Worm (Caenorhabditis elegans): ENCODE data around the gene ilys-3.

Gene ilys-3

DNA sequence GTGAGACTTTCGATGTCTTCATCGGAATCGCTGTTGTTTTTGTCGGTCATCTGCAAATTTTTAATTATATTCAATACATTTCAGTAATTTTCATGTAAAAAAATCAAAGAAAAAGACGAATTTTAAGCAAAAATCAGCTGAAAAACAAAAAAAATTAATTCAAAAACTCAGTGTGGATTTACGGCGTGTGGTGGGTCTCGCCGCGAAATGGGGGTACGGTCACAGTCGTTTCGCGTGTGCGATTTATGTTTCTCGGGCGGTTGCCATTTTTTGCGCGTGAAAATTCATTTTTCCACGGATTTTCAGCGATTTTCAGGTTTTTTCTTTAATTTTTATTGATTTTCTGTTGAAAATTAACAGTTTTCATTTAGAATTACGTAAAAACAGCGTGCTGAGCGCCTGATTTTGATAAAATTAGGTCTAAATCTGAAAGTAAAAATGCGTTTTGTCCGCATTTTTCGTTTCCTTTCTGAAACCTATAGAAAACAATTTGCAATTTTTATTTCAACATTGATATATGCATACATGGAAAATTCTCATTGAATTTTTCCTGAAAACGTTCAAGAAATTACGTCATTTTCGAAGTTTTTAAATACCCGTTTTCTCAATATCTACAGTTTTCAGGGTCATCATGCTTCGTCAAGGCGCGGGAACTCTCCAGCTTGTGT is 31.0 kb downstream of the ilys-3 start, which contains the start of the genes ccdc-12 and Y69A2AR.18 (continued):
- TF ChIP-seq aptf-2 (GFP tag; conservative IDR thresholded peaks at IDR 0.05) (no peak), B0019.2 (GFP tag; conservative IDR thresholded peaks at IDR 0.05) (no peak), lin-54 (GFP tag; optimal IDR thresholded peaks at IDR 0.05) (peak; percentile 33), F23B12.7 (tag; optimal IDR thresholded peaks at IDR 0.05; ENCODE audit: insufficient read depth) (no peak), zfh-2 (GFP tag; conservative IDR thresholded peaks at IDR 0.05) (no peak), Y95B8A.8 (GFP tag; IDR thresholded peaks at IDR 0.05) (no peak), unc-130 (GFP tag; optimal IDR thresholded peaks at IDR 0.05) (no peak), rpc-1 (optimal IDR thresholded peaks at IDR 0.05) (no peak), rpc-1 (tag; optimal IDR thresholded peaks at IDR 0.05) (no peak), madf-8 (GFP tag; conservative IDR thresholded peaks at IDR 0.05) (no peak), let-607 (tag; optimal IDR thresholded peaks at IDR 0.05) (no peak), chd-7 (tag; optimal IDR thresholded peaks at IDR 0.05) (no peak), F57C9.4 (tag; optimal IDR thresholded peaks at IDR 0.05) (no peak), F52B5.7 (tag; optimal IDR thresholded peaks at IDR 0.05) (no peak), hmg-1.2 (GFP tag; IDR thresholded peaks at IDR 0.05) (peak; percentile 56; the same call in 1 of the 2 replicates), zim-3 (tag; optimal IDR thresholded peaks at IDR 0.05) (no peak), egl-18 (GFP tag; IDR thresholded peaks at IDR 0.05) (no peak), snpc-1.3 (tag; optimal IDR thresholded peaks at IDR 0.05; ENCODE audit: insufficient read depth) (peak; percentile 70), Y53F4B.3 (GFP tag; IDR thresholded peaks at IDR 0.05) (no peak), nhr-179 (tag; optimal IDR thresholded peaks at IDR 0.05) (no peak), ceh-91 (GFP tag; IDR thresholded peaks at IDR 0.05) (peak; percentile 43; the same call in 1 of the 2 replicates), tlf-1 (GFP tag; optimal IDR thresholded peaks at IDR 0.05) (no peak), tbx-9 (tag; optimal IDR thresholded peaks at IDR 0.05; ENCODE audit: borderline replicate concordance) (no peak), attf-3 (GFP tag; conservative IDR thresholded peaks at IDR 0.05) (no peak; the same call in 1 of the 2 replicates), hlh-26 (GFP tag; conservative IDR thresholded peaks at IDR 0.05) (no peak), snpc-4 (GFP tag; optimal IDR thresholded peaks at IDR 0.05) (no peak), snpc-4 (tag; optimal IDR thresholded peaks at IDR 0.05) (peak in 2 of 4 experiments; percentile 25 to 70), gei-17 (GFP tag; optimal IDR thresholded peaks at IDR 0.05) (no peak), F10E7.11 (tag; optimal IDR thresholded peaks at IDR 0.05) (no peak), sdz-38 (tag; optimal IDR thresholded peaks at IDR 0.05) (no peak), D2030.7 (GFP tag; IDR thresholded peaks at IDR 0.05) (0 out of 2 replicates have a peak, but pooled peaks have one; percentile 39), bed-2 (GFP tag; IDR thresholded peaks at IDR 0.05) (no peak), lin-40 (tag; optimal IDR thresholded peaks at IDR 0.05) (peak; percentile 25), egrh-3 (GFP tag; IDR thresholded peaks at IDR 0.05) (no peak), cebp-1 (GFP tag; IDR thresholded peaks at IDR 0.05) (no peak), cebp-1 (tag; optimal IDR thresholded peaks at IDR 0.05) (peak; percentile 60), cebp-2 (GFP tag; IDR thresholded peaks at IDR 0.05) (no peak), hlh-12 (tag; optimal IDR thresholded peaks at IDR 0.05) (no peak), him-1 (tag; optimal IDR thresholded peaks at IDR 0.05) (no peak), Y67H2A.10 (GFP tag; conservative IDR thresholded peaks at IDR 0.05) (no peak), madf-10 (tag; optimal IDR thresholded peaks at IDR 0.05) (no peak), lin-35 (GFP tag; optimal IDR thresholded peaks at IDR 0.05) (peak in 1 of 3 experiments; percentile 71), ekl-4 (GFP tag; IDR thresholded peaks at IDR 0.05) (no peak), hmg-20 (GFP tag; IDR thresholded peaks at IDR 0.05) (no peak), attf-5 (GFP tag; optimal IDR thresholded peaks at IDR 0.05) (peak; percentile 58), F37B4.10 (GFP tag; IDR thresholded peaks at IDR 0.05) (no peak), Y53G8AR.9 (GFP tag; conservative IDR thresholded peaks at IDR 0.05) (no peak), lsy-27 (tag; optimal IDR thresholded peaks at IDR 0.05; ENCODE audit: borderline replicate concordance, insufficient read depth) (no peak)

Data from whole organism, young adult.